Worm (Caenorhabditis elegans) whole organism, early embryonic: ENCODE measurements around the gene srh-255.

ENCODE experiments used
- B0310.2 ChIP-seq: sonication (generic microtip); optimal IDR thresholded peaks from 2 replicates; lab custom pipeline; 2016; ENCODE audit warnings: mild to moderate bottlenecking, missing genetic modification characterization, missing compliant biosample characterization
- F13C5.2 ChIP-seq: sonication (generic microtip); optimal IDR thresholded peaks from 2 replicates; lab custom pipeline; 2017; ENCODE audit warnings: mild to moderate bottlenecking, missing genetic modification characterization, inconsistent platforms, missing compliant biosample characterization
- aly-1 ChIP-seq: sonication (generic microtip); optimal IDR thresholded peaks from 2 replicates; lab custom pipeline; 2016; ENCODE audit warnings: missing genetic modification characterization, missing compliant biosample characterization
- ama-1 ChIP-seq: fragments of 150-350 bp; optimal IDR thresholded peaks from 2 replicates; lab custom pipeline; 2014
- ceh-13 ChIP-seq: fragments of 200-800 bp; sonication (Bioruptor generic); optimal IDR thresholded peaks from 2 replicates; lab custom pipeline; 2018; ENCODE audit warnings: mild to moderate bottlenecking, missing genetic modification characterization, missing compliant biosample characterization
- ceh-36 ChIP-seq: sonication (generic microtip); optimal IDR thresholded peaks from 2 replicates; lab custom pipeline; 2016; ENCODE audit warnings: missing genetic modification characterization, inconsistent platforms, missing compliant biosample characterization
- ets-7 ChIP-seq: sonication (generic microtip); optimal IDR thresholded peaks from 2 replicates; lab custom pipeline; 2016; ENCODE audit warnings: missing genotype, missing genetic modification characterization, missing compliant biosample characterization
- flt-1 ChIP-seq: fragments of 200-800 bp; sonication (Bioruptor generic); IDR thresholded peaks from 2 replicates; pipeline ENCODE4 v1.3.6; 2022; ENCODE audit warnings: missing genetic modification characterization, missing compliant biosample characterization
- hmbx-1 ChIP-seq: sonication (generic microtip); optimal IDR thresholded peaks from 2 replicates; lab custom pipeline; 2016; ENCODE audit warnings: mild to moderate bottlenecking, missing genetic modification characterization, missing compliant biosample characterization
- hmg-4 ChIP-seq: fragments of 200-800 bp; sonication (Bioruptor generic); optimal IDR thresholded peaks from 2 replicates; lab custom pipeline; 2018; ENCODE audit warnings: mild to moderate bottlenecking, missing genetic modification characterization, missing compliant biosample characterization
- hnd-1 ChIP-seq: sonication (generic microtip); optimal IDR thresholded peaks from 2 replicates; lab custom pipeline; 2016; ENCODE audit warnings: missing genetic modification characterization, missing compliant biosample characterization
- pes-1 ChIP-seq: fragments of 200-800 bp; sonication (Bioruptor generic); IDR thresholded peaks from 2 replicates; pipeline ENCODE4 v1.3.6; 2022; ENCODE audit warnings: missing genetic modification reagents, missing genetic modification characterization, missing compliant biosample characterization
- scrt-1 ChIP-seq: fragments of 200-800 bp; sonication (Bioruptor generic); IDR thresholded peaks from 2 replicates; pipeline ENCODE4 v1.3.6; 2022; ENCODE audit warnings: missing genetic modification characterization, missing compliant biosample characterization
- sea-1 ChIP-seq: fragments of 200-800 bp; sonication (Bioruptor generic); conservative IDR thresholded peaks from 2 replicates; pipeline ENCODE4 v1.3.6; 2022; ENCODE audit warnings: missing genetic modification characterization, missing compliant biosample characterization
- tbx-11 ChIP-seq: fragments of 200-800 bp; sonication (Bioruptor generic); IDR thresholded peaks from 2 replicates; pipeline ENCODE4 v1.3.6; 2022; ENCODE audit warnings: missing genetic modification characterization, missing compliant biosample characterization
- tbx-37 ChIP-seq: fragments of 200-800 bp; sonication (Bioruptor generic); conservative IDR thresholded peaks from 2 replicates; pipeline ENCODE4 v1.3.6; 2022; ENCODE audit warnings: missing genetic modification reagents, missing genetic modification characterization, missing compliant biosample characterization
- tra-4 ChIP-seq: sonication (generic microtip); optimal IDR thresholded peaks from 2 replicates; lab custom pipeline; 2017; ENCODE audit warnings: missing genetic modification characterization, missing compliant biosample characterization

srh-255 gene

ce11 chrV:17064676-17065075 is at the start of gene srh-255:
Gene srh-255, plus strand, starts transcription at chrV:17064976.
- TF ChIP-seq ets-7 (no peak), scrt-1 (GFP tag; lab: Robert Waterston, UW) (no peak), tra-4 (tag; lab: Kevin White, UChicago) (no peak), hnd-1 (no peak), tbx-11 (GFP tag; lab: Robert Waterston, UW) (no peak), hmg-4 (no peak), ama-1 (lab: Kevin White, UChicago) (no peak), hmbx-1 (no peak), ceh-13 (no peak), ceh-36 (tag; lab: Kevin White, UChicago) (no peak), sea-1 (no peak), pes-1 (GFP tag; lab: Robert Waterston, UW) (no peak), tbx-37 (GFP tag; lab: Robert Waterston, UW) (no peak), B0310.2 (no peak), F13C5.2 (tag; lab: Kevin White, UChicago) (no peak), aly-1 (no peak), flt-1 (GFP tag; lab: Robert Waterston, UW) (no peak)

- TF ChIP-seq ceh-13, result no peak
- TF ChIP-seq ets-7, result no peak
- TF ChIP-seq hmbx-1, result no peak
- TF ChIP-seq sea-1, result no peak
- no peak for TF ChIP-seq hnd-1
- no peak for TF ChIP-seq ama-1 (lab: Kevin White, UChicago)
- no peak for TF ChIP-seq hmg-4
- TF ChIP-seq pes-1 (GFP tag; lab: Robert Waterston, UW), result no peak
- no peak for TF ChIP-seq tra-4 (tag; lab: Kevin White, UChicago)
- no peak for TF ChIP-seq ceh-36 (tag; lab: Kevin White, UChicago)
- TF ChIP-seq tbx-37 (GFP tag; lab: Robert Waterston, UW), result no peak
- no peak for TF ChIP-seq B0310.2
- TF ChIP-seq F13C5.2 (tag; lab: Kevin White, UChicago), result no peak
- no peak for TF ChIP-seq flt-1 (GFP tag; lab: Robert Waterston, UW)
Measured at ce11 chrV:17016787-17017186, 48.0 kb upstream of the srh-255 start, which contains the start of gene srh-97. Gene srh-97, plus strand, starts transcription at chrV:17017087.

- TF ChIP-seq tbx-37 (GFP tag; lab: Robert Waterston, UW) (no peak), F13C5.2 (tag; lab: Kevin White, UChicago) (no peak), scrt-1 (GFP tag; lab: Robert Waterston, UW) (no peak), sea-1 (no peak), B0310.2 (no peak), ceh-36 (tag; lab: Kevin White, UChicago) (no peak), flt-1 (GFP tag; lab: Robert Waterston, UW) (no peak), hmg-4 (no peak), ceh-13 (no peak), aly-1 (no peak)
Measured at ce11 chrV:17019690-17020089, 45.1 kb upstream of the srh-255 start, which contains the start of gene F49H6.17. Gene F49H6.17, plus strand, starts transcription at chrV:17019990.

- TF ChIP-seq pes-1 (GFP tag; lab: Robert Waterston, UW), result no peak
- no peak for TF ChIP-seq hmbx-1
- no peak for TF ChIP-seq sea-1
- TF ChIP-seq aly-1, result no peak
- TF ChIP-seq scrt-1 (GFP tag; lab: Robert Waterston, UW), result no peak
- no peak for TF ChIP-seq tra-4 (tag; lab: Kevin White, UChicago)
- TF ChIP-seq ceh-13, result no peak
- TF ChIP-seq tbx-37 (GFP tag; lab: Robert Waterston, UW), result no peak
- TF ChIP-seq F13C5.2 (tag; lab: Kevin White, UChicago), result no peak
- TF ChIP-seq flt-1 (GFP tag; lab: Robert Waterston, UW), result no peak
- no peak for TF ChIP-seq hmg-4
- no peak for TF ChIP-seq ceh-36 (tag; lab: Kevin White, UChicago)
- TF ChIP-seq ama-1 (lab: Kevin White, UChicago), result no peak
- no peak for TF ChIP-seq B0310.2
- no peak for TF ChIP-seq ets-7
- TF ChIP-seq hnd-1, result no peak
- TF ChIP-seq tbx-11 (GFP tag; lab: Robert Waterston, UW), result no peak
Measured at ce11 chrV:17021361-17021760, 43.4 kb upstream of the srh-255 start, which contains the start of gene F49H6.12. Gene F49H6.12, minus strand, starts transcription at chrV:17021461.

ce11 chrV:17022613-17023322 is 42.0 kb upstream of the srh-255 start, which contains the start of the genes F49H6.8 and F49H6.5:
Gene F49H6.8, minus strand, starts transcription at chrV:17022663.
Gene F49H6.5, plus strand, starts transcription at chrV:17023241.
- TF ChIP-seq flt-1 (GFP tag; lab: Robert Waterston, UW) (no peak), tbx-37 (GFP tag; lab: Robert Waterston, UW) (no peak), F13C5.2 (tag; lab: Kevin White, UChicago) (no peak), hmbx-1 (no peak), scrt-1 (GFP tag; lab: Robert Waterston, UW) (no peak), B0310.2 (no peak), tbx-11 (GFP tag; lab: Robert Waterston, UW) (no peak), ets-7 (no peak), ama-1 (lab: Kevin White, UChicago) (no peak), aly-1 (no peak), pes-1 (GFP tag; lab: Robert Waterston, UW) (no peak), ceh-36 (tag; lab: Kevin White, UChicago) (no peak), hnd-1 (no peak), hmg-4 (no peak), tra-4 (tag; lab: Kevin White, UChicago) (no peak), sea-1 (no peak), ceh-13 (no peak)

ce11 chrV:17026289-17026688 is 38.5 kb upstream of the srh-255 start, which contains the start of gene F49H6.15:
Gene F49H6.15, minus strand, starts transcription at chrV:17026389.
- no peak for TF ChIP-seq pes-1 (GFP tag; lab: Robert Waterston, UW)
- no peak for TF ChIP-seq tra-4 (tag; lab: Kevin White, UChicago)
- no peak for TF ChIP-seq tbx-11 (GFP tag; lab: Robert Waterston, UW)
- no peak for TF ChIP-seq ceh-13
- TF ChIP-seq tbx-37 (GFP tag; lab: Robert Waterston, UW), result no peak

- TF ChIP-seq ceh-36 (tag; lab: Kevin White, UChicago) (no peak), tra-4 (tag; lab: Kevin White, UChicago) (no peak), B0310.2 (no peak), scrt-1 (GFP tag; lab: Robert Waterston, UW) (no peak), ama-1 (lab: Kevin White, UChicago) (no peak), tbx-11 (GFP tag; lab: Robert Waterston, UW) (no peak), hmg-4 (no peak), ceh-13 (no peak), pes-1 (GFP tag; lab: Robert Waterston, UW) (no peak)
Measured at ce11 chrV:17030430-17030829, 34.3 kb upstream of the srh-255 start.
